Fruit fly (Drosophila melanogaster) whole organism, embryonic: ENCODE measurements around the gene alpha4GT2.

ENCODE experiments used
- Antp ChIP-seq: fragments of 200-800 bp; sonication (Bioruptor generic); optimal IDR thresholded peaks from 3 replicates; lab custom pipeline; 2016; ENCODE audit warnings: missing biosample characterization, missing genetic modification characterization
- Atf6 ChIP-seq: fragments of 200-800 bp; sonication (Bioruptor generic); IDR thresholded peaks from 2 replicates; pipeline ENCODE4 v1.3.6; 2022; ENCODE audit warnings: missing biosample characterization, missing genetic modification characterization
- B-H1 ChIP-seq: fragments of 200-800 bp; sonication (Bioruptor generic); IDR thresholded peaks from 3 replicates; pipeline ENCODE4 v1.3.6; 2022; ENCODE audit warnings: missing biosample characterization, missing genetic modification characterization
- CG12071 ChIP-seq: fragments of 200-800 bp; sonication (Bioruptor generic); optimal IDR thresholded peaks from 3 replicates; lab custom pipeline; 2018; ENCODE audit warnings: missing biosample characterization, mild to moderate bottlenecking, missing genetic modification characterization
- CG12155 ChIP-seq: fragments of 200-800 bp; sonication (Bioruptor generic); optimal IDR thresholded peaks from 3 replicates; lab custom pipeline; 2016; ENCODE audit warnings: missing biosample characterization, missing genetic modification characterization
- CG12219 ChIP-seq: fragments of 200-800 bp; sonication (Bioruptor generic); optimal IDR thresholded peaks from 3 replicates; lab custom pipeline; 2018; ENCODE audit warnings: missing biosample characterization, mild to moderate bottlenecking, missing genetic modification characterization
- CG12659 ChIP-seq: fragments of 200-800 bp; sonication (Bioruptor generic); optimal IDR thresholded peaks from 3 replicates; lab custom pipeline; 2017; ENCODE audit warnings: mild to moderate bottlenecking, missing biosample characterization, missing genetic modification reagents, missing genetic modification characterization
- CG13624 ChIP-seq: fragments of 200-800 bp; sonication (Bioruptor generic); optimal IDR thresholded peaks from 2 replicates; lab custom pipeline; 2016; ENCODE audit warnings: missing biosample characterization, missing genetic modification characterization
- CG14441 ChIP-seq: fragments of 200-800 bp; sonication (Bioruptor generic); IDR thresholded peaks from 2 replicates; pipeline ENCODE4 v1.3.6; 2022; ENCODE audit warnings: missing biosample characterization, missing genetic modification characterization
- CG15514 ChIP-seq: fragments of 200-800 bp; sonication (Bioruptor generic); optimal IDR thresholded peaks from 3 replicates; lab custom pipeline; 2017; ENCODE audit warnings: missing biosample characterization, missing genetic modification characterization, mild to moderate bottlenecking, moderate library complexity, missing genetic modification reagents
- CG17568 ChIP-seq: fragments of 200-800 bp; sonication (Bioruptor generic); optimal IDR thresholded peaks from 2 replicates; lab custom pipeline; 2018; ENCODE audit warnings: missing biosample characterization, mild to moderate bottlenecking, missing genetic modification characterization, moderate library complexity
- CG17829 ChIP-seq: fragments of 200-800 bp; optimal IDR thresholded peaks from 2 replicates; lab custom pipeline; 2019; ENCODE audit warnings: missing biosample characterization, mild to moderate bottlenecking, missing genetic modification characterization, moderate library complexity
- CG18619 ChIP-seq: fragments of 200-800 bp; sonication (Bioruptor generic); optimal IDR thresholded peaks from 3 replicates; lab custom pipeline; 2017; ENCODE audit warnings: missing biosample characterization, mild to moderate bottlenecking, missing genetic modification characterization
- CG30020 ChIP-seq: fragments of 200-800 bp; optimal IDR thresholded peaks from 2 replicates; lab custom pipeline; 2019; ENCODE audit warnings: missing biosample characterization, mild to moderate bottlenecking, missing genetic modification characterization, moderate library complexity
- CG30431 ChIP-seq: fragments of 200-800 bp; sonication (Bioruptor generic); optimal IDR thresholded peaks from 2 replicates; lab custom pipeline; 2017; ENCODE audit warnings: missing biosample characterization, missing genetic modification characterization
- CG3281 ChIP-seq: fragments of 200-800 bp; sonication (Bioruptor generic); optimal IDR thresholded peaks from 3 replicates; lab custom pipeline; 2017; ENCODE audit warnings: missing biosample characterization, mild to moderate bottlenecking, missing genetic modification characterization
- CG3407 ChIP-seq: fragments of 200-800 bp; sonication (Bioruptor generic); optimal IDR thresholded peaks from 2 replicates; lab custom pipeline; 2018; ENCODE audit warnings: missing biosample characterization, mild to moderate bottlenecking, missing genetic modification characterization
- CG34224 ChIP-seq: fragments of 200-800 bp; sonication (Bioruptor generic); IDR thresholded peaks from 3 replicates; pipeline ENCODE4 v1.3.6; 2022; ENCODE audit warnings: missing biosample characterization, missing genetic modification characterization; ENCODE audit not compliant: partially characterized antibody
- CG3847 ChIP-seq: fragments of 200-800 bp; sonication (Bioruptor generic); IDR thresholded peaks from 2 replicates; pipeline ENCODE4 v1.3.6; 2022; ENCODE audit warnings: missing biosample characterization, missing genetic modification characterization
- CG5180 ChIP-seq: fragments of 200-800 bp; sonication (Bioruptor generic); optimal IDR thresholded peaks from 3 replicates; lab custom pipeline; 2017; ENCODE audit warnings: missing biosample characterization, missing genetic modification characterization, mild to moderate bottlenecking, moderate library complexity, missing genetic modification reagents
- CG7271 ChIP-seq: fragments of 200-800 bp; sonication (Bioruptor generic); optimal IDR thresholded peaks from 2 replicates; lab custom pipeline; 2018; ENCODE audit warnings: missing biosample characterization, mild to moderate bottlenecking, missing genetic modification characterization, moderate library complexity
- CG7745 ChIP-seq: fragments of 200-800 bp; sonication (Bioruptor generic); optimal IDR thresholded peaks from 2 replicates; lab custom pipeline; 2018; ENCODE audit warnings: missing biosample characterization, mild to moderate bottlenecking, missing genetic modification characterization, moderate library complexity
- CG8359 ChIP-seq: fragments of 200-800 bp; sonication (Bioruptor generic); optimal IDR thresholded peaks from 2 replicates; lab custom pipeline; 2017; ENCODE audit warnings: missing biosample characterization, mild to moderate bottlenecking, missing genetic modification characterization, borderline replicate concordance
- CG8388 ChIP-seq: fragments of 200-800 bp; sonication (Bioruptor generic); optimal IDR thresholded peaks from 2 replicates; lab custom pipeline; 2019; ENCODE audit warnings: missing biosample characterization, mild to moderate bottlenecking, missing genetic modification characterization, moderate library complexity
- CG9932 ChIP-seq: fragments of 200-800 bp; sonication (Bioruptor generic); IDR thresholded peaks from 2 replicates; pipeline ENCODE4 v1.3.6; 2022; ENCODE audit warnings: missing biosample characterization, missing genetic modification characterization
- Dbx ChIP-seq: fragments of 200-800 bp; sonication (Bioruptor generic); IDR thresholded peaks from 3 replicates; pipeline ENCODE4 v1.3.6; 2022; ENCODE audit warnings: missing biosample characterization, missing genetic modification characterization
- Ets65A ChIP-seq: fragments of 200-800 bp; sonication (Bioruptor generic); peaks from one replicate; lab custom pipeline; 2016; ENCODE audit warnings: missing biosample characterization, missing genetic modification characterization
- Hr3 ChIP-seq: fragments of 200-800 bp; sonication (Bioruptor generic); optimal IDR thresholded peaks from 3 replicates; lab custom pipeline; 2016; ENCODE audit warnings: missing biosample characterization, missing genetic modification characterization
- Hr39 ChIP-seq: fragments of >200 bp; optimal IDR thresholded peaks from 2 replicates; lab custom pipeline; 2017
- Hsf ChIP-seq: fragments of 200-800 bp; sonication (Bioruptor generic); optimal IDR thresholded peaks from 3 replicates; lab custom pipeline; 2016; ENCODE audit warnings: missing biosample characterization, missing genetic modification characterization
- Pdp1 ChIP-seq, 2 experiments: fragments of 200-800 bp; sonication (Bioruptor generic); optimal IDR thresholded peaks; 3 replicates each; lab custom pipeline; 2016; ENCODE audit warnings: missing biosample characterization in 2 of 2, missing genetic modification characterization in 2 of 2, mild to moderate bottlenecking in 1 of 2, moderate library complexity in 1 of 2
- Poxn ChIP-seq: fragments of 200-800 bp; sonication (Bioruptor generic); IDR thresholded peaks from 2 replicates; pipeline ENCODE4 v1.3.6; 2022; ENCODE audit warnings: missing biosample characterization, missing genetic modification characterization
- Xrp1 ChIP-seq: fragments of 200-800 bp; sonication (Bioruptor generic); IDR thresholded peaks from 2 replicates; pipeline ENCODE4 v1.3.6; 2022; ENCODE audit warnings: missing biosample characterization, missing genetic modification characterization
- aop ChIP-seq: fragments of 200-800 bp; sonication (Bioruptor generic); IDR thresholded peaks from 2 replicates; pipeline ENCODE4 v1.3.6; 2022; ENCODE audit warnings: missing biosample characterization, missing genetic modification characterization
- ase ChIP-seq: fragments of 200-800 bp; sonication (Bioruptor generic); IDR thresholded peaks from 3 replicates; pipeline ENCODE4 v1.3.6; 2022; ENCODE audit warnings: missing biosample characterization, missing genetic modification characterization
- bbx ChIP-seq: fragments of 200-800 bp; sonication (Bioruptor generic); IDR thresholded peaks from 2 replicates; pipeline ENCODE4 v1.3.6; 2022; ENCODE audit warnings: missing biosample characterization, missing genetic modification characterization; ENCODE audit not compliant: partially characterized antibody
- crc ChIP-seq: fragments of 200-800 bp; sonication (Bioruptor generic); optimal IDR thresholded peaks from 2 replicates; lab custom pipeline; 2016; ENCODE audit warnings: missing biosample characterization, missing genetic modification characterization
- dm ChIP-seq: fragments of 200-800 bp; sonication (Bioruptor generic); optimal IDR thresholded peaks from 3 replicates; lab custom pipeline; 2016; ENCODE audit warnings: missing biosample characterization, missing genetic modification characterization
- dmrt11E ChIP-seq: fragments of 200-800 bp; sonication (Bioruptor generic); optimal IDR thresholded peaks from 3 replicates; lab custom pipeline; 2018; ENCODE audit warnings: missing biosample characterization, mild to moderate bottlenecking, missing genetic modification characterization, moderate library complexity
- dpn ChIP-seq, 2 experiments: fragments of 200-800 bp; sonication (Bioruptor generic); optimal IDR thresholded peaks; 3 replicates each; lab custom pipeline; 2016; ENCODE audit warnings: missing biosample characterization in 2 of 2, missing genetic modification characterization in 2 of 2
- fu2 ChIP-seq: fragments of 200-800 bp; sonication (Bioruptor generic); optimal IDR thresholded peaks from 2 replicates; lab custom pipeline; 2016; ENCODE audit warnings: missing biosample characterization, missing genetic modification characterization
- h ChIP-seq: fragments of >200 bp; optimal IDR thresholded peaks from 2 replicates; lab custom pipeline; 2017
- hbn ChIP-seq: fragments of 200-800 bp; sonication (Bioruptor generic); IDR thresholded peaks from 2 replicates; pipeline ENCODE4 v1.3.6; 2022; ENCODE audit warnings: missing biosample characterization, missing genetic modification characterization; ENCODE audit not compliant: partially characterized antibody
- mam ChIP-seq: fragments of 200-800 bp; sonication (Bioruptor generic); optimal IDR thresholded peaks from 3 replicates; lab custom pipeline; 2016; ENCODE audit warnings: missing biosample characterization, missing genetic modification characterization
- pb ChIP-seq: fragments of 200-800 bp; sonication (Bioruptor generic); optimal IDR thresholded peaks from 3 replicates; lab custom pipeline; 2016; ENCODE audit warnings: missing biosample characterization, missing genetic modification characterization
- prd ChIP-seq, 3 experiments: fragments of >200 bp in 2 of 3; fragments of 200-800 bp in 1 of 3; sonication (Bioruptor generic) in 1 of 3; optimal IDR thresholded peaks in 2 of 3; IDR thresholded peaks in 1 of 3; 2 replicates in 2 of 3; 3 replicates in 1 of 3; pipeline versions ENCODE4 v1.3.6 to Lab custom; 2017 to 2022; ENCODE audit warnings: missing biosample characterization in 1 of 3, missing genetic modification characterization in 1 of 3
- ranshi ChIP-seq: fragments of 200-800 bp; sonication (Bioruptor generic); IDR thresholded peaks from 2 replicates; pipeline ENCODE4 v1.3.6; 2022; ENCODE audit warnings: missing biosample characterization, missing genetic modification characterization
- sisA ChIP-seq: fragments of 200-800 bp; sonication (Bioruptor generic); IDR thresholded peaks from 2 replicates; pipeline ENCODE4 v1.3.6; 2022; ENCODE audit warnings: missing biosample characterization, missing genetic modification characterization
- sqz ChIP-seq: fragments of 200-800 bp; sonication (Bioruptor generic); optimal IDR thresholded peaks from 3 replicates; lab custom pipeline; 2018; ENCODE audit warnings: missing biosample characterization, mild to moderate bottlenecking, missing genetic modification characterization
- twi ChIP-seq: fragments of 200-800 bp; optimal IDR thresholded peaks from 2 replicates; lab custom pipeline; 2019; ENCODE audit warnings: missing biosample characterization, mild to moderate bottlenecking, missing genetic modification characterization, moderate library complexity
- usp ChIP-seq: fragments of >200 bp; optimal IDR thresholded peaks from 2 replicates; lab custom pipeline; 2017; ENCODE audit warnings: missing biosample characterization, missing genetic modification characterization
- yki ChIP-seq: fragments of >200 bp; optimal IDR thresholded peaks from 3 replicates; lab custom pipeline; 2018

alpha4GT2 gene

DNA sequence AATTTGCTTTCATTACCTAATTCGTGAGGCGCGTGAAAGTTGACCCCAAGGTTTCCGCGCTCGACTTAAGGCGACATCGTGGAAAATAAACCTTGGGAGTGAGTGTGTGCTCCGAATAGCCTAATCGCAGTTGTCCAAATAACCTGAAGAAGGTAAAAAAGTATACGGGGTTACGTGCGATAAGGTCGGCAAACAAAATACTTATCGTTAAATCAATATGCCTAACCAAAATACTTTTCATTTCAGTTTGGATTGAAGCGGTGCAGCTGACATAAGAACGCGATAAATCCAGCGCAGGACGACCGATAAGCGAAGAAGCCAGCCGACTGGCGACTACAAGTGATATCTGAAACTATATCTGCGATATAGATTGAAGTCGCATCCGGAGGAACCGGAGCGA, 53.1 kb downstream of the alpha4GT2 start (continued):
- TF ChIP-seq dmrt11E (tag; lab: Kevin White, UChicago) (peak; percentile 46), h (lab: Kevin White, UChicago) (no peak), aop (GFP tag; lab: Robert Waterston, UW) (no peak), CG8359 (GFP tag; lab: Kevin White, UChicago) (peak; percentile 19), CG18619 (GFP tag; lab: Kevin White, UChicago) (peak; percentile 27), CG5180 (no peak), usp (no peak), CG3407 (peak; percentile 75), CG12659 (GFP tag; lab: Kevin White, UChicago) (no peak), bbx (GFP tag; lab: Robert Waterston, UW) (no peak), twi (peak; percentile 50), Pdp1 (GFP tag; optimal IDR thresholded peaks at IDR 0.05; lab: Kevin White, UChicago) (peak in 1 of 2 experiments; percentile 52), Dbx (GFP tag; lab: Robert Waterston, UW) (no peak), yki (lab: Kevin White, UChicago) (no peak), CG12219 (GFP tag; lab: Kevin White, UChicago) (peak; percentile 57), pb (no peak), mam (GFP tag; lab: Kevin White, UChicago) (no peak), CG13624 (GFP tag; lab: Kevin White, UChicago) (no peak), CG3847 (GFP tag; lab: Robert Waterston, UW) (no peak), CG7745 (tag; lab: Kevin White, UChicago) (peak; percentile 72), Antp (GFP tag; lab: Kevin White, UChicago) (no peak), Atf6 (GFP tag; lab: Robert Waterston, UW) (no peak), Hr39 (lab: Kevin White, UChicago) (no peak), sqz (GFP tag; lab: Kevin White, UChicago) (no peak), CG9932 (no peak), ranshi (GFP tag; lab: Robert Waterston, UW) (no peak), prd (optimal IDR thresholded peaks at IDR 0.05; lab: Kevin White, UChicago) (no peak), prd (GFP tag; IDR thresholded peaks at IDR 0.05; lab: Robert Waterston, UW) (no peak), B-H1 (GFP tag; lab: Robert Waterston, UW) (no peak), CG8388 (GFP tag; lab: Kevin White, UChicago) (no peak), CG30431 (GFP tag; lab: Kevin White, UChicago) (no peak), Hsf (GFP tag; lab: Kevin White, UChicago) (no peak), CG30020 (no peak), dpn (GFP tag; optimal IDR thresholded peaks at IDR 0.05; lab: Kevin White, UChicago) (no peak), crc (GFP tag; lab: Kevin White, UChicago) (no peak), CG3281 (GFP tag; lab: Kevin White, UChicago) (no peak), CG14441 (GFP tag; lab: Robert Waterston, UW) (0 out of 2 replicates have a peak, but pooled peaks have one; percentile 19), Poxn (GFP tag; lab: Robert Waterston, UW) (no peak), Ets65A (no peak), CG17829 (tag; lab: Kevin White, UChicago) (peak; percentile 9), CG17568 (GFP tag; lab: Kevin White, UChicago) (peak; percentile 74), ase (GFP tag; lab: Robert Waterston, UW) (no peak), sisA (GFP tag; lab: Robert Waterston, UW) (no peak), fu2 (GFP tag; lab: Kevin White, UChicago) (no peak), CG7271 (tag; lab: Kevin White, UChicago) (no peak), CG12155 (GFP tag; lab: Kevin White, UChicago) (no peak), Hr3 (no peak), CG34224 (GFP tag; lab: Robert Waterston, UW) (no peak), hbn (GFP tag; lab: Robert Waterston, UW) (no peak), CG12071 (GFP tag; lab: Kevin White, UChicago) (peak; percentile 24), dm (GFP tag; lab: Kevin White, UChicago) (no peak), Xrp1 (GFP tag; lab: Robert Waterston, UW) (peak; percentile 68), CG15514 (GFP tag; lab: Kevin White, UChicago) (no peak)
